Worm (Caenorhabditis elegans): ENCODE results near the gene W10G11.1.

Gene W10G11.1

DNA sequence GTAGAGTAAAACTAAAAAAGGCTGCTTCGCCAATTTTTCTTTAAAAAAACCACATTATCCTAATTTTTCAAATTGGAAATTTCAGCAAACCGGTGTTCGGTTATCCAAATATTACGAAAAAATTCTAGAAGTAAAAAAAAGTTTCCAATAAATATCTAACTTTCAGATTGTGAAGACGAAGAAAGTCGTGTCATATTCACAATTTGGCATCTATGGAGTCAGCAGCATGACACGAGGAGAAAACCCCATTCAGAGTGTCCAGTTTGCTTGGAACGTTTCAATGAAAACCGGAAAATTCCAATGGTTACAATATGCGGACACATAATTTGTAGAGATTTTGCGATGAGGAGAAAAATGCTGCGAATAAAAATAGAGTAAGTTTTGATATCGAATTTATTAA, 34.8 kb upstream of the W10G11.1 start, which contains the start of gene Y49F6A.12:
TSS of gene Y49F6A.12 (plus strand) at position 301 of the 400 bp plus-strand sequence.
- TF ChIP-seq nhr-67 (tag; optimal IDR thresholded peaks at IDR 0.05): no peak
- no peak for TF ChIP-seq ztf-4 (tag; optimal IDR thresholded peaks at IDR 0.05)
- TF ChIP-seq ceh-28 (tag; optimal IDR thresholded peaks at IDR 0.05): no peak
- TF ChIP-seq nfya-1 (tag; optimal IDR thresholded peaks at IDR 0.05; ENCODE audit: insufficient read depth): no peak
- TF ChIP-seq ama-1 (optimal IDR thresholded peaks at IDR 0.05): no peak
- TF ChIP-seq egl-5 (tag; optimal IDR thresholded peaks at IDR 0.05): no peak
- TF ChIP-seq nhr-237 (tag; optimal IDR thresholded peaks at IDR 0.05): no peak
- TF ChIP-seq elt-2 (tag; optimal IDR thresholded peaks at IDR 0.05): no peak
- TF ChIP-seq nhr-12 (tag; optimal IDR thresholded peaks at IDR 0.05): no peak
- no peak for TF ChIP-seq hmg-11 (tag; optimal IDR thresholded peaks at IDR 0.05)
- TF ChIP-seq nhr-76 (tag; optimal IDR thresholded peaks at IDR 0.05): no peak

DNA sequence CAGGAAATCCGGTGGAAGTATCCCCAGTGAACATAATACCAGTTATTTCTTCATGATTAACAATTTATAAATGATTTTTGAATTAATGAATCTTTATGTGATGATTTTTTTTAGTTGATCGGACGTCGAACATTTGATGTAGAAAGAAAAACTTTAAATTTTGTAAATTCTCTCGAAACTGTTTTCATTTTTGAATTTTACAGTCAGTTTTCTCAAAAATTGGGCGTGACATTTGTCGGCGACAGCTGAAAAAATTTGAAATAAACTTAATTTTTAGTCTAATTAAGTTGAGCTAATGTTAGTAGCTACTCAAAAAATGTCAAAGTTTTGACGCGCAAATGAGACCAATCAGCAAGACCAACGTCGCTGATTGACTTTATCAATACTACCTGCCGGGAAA, 22.9 kb upstream of the W10G11.1 start, which contains the start of gene srh-60:
TSS of gene srh-60 (plus strand) at position 301 of the 400 bp plus-strand sequence.
- no peak for TF ChIP-seq nhr-67 (tag; optimal IDR thresholded peaks at IDR 0.05)
- TF ChIP-seq lin-39 (tag; optimal IDR thresholded peaks at IDR 0.05): no peak
- TF ChIP-seq ceh-28 (tag; optimal IDR thresholded peaks at IDR 0.05): no peak
- TF ChIP-seq lsy-12 (tag; optimal IDR thresholded peaks at IDR 0.05): no peak
- TF ChIP-seq R02D3.7 (tag; optimal IDR thresholded peaks at IDR 0.05): no peak
- no peak for TF ChIP-seq nhr-76 (tag; optimal IDR thresholded peaks at IDR 0.05)
- no peak for TF ChIP-seq nhr-28 (tag; optimal IDR thresholded peaks at IDR 0.05)
- TF ChIP-seq jun-1 (tag; optimal IDR thresholded peaks at IDR 0.05): no peak
- no peak for TF ChIP-seq elt-3 (tag; optimal IDR thresholded peaks at IDR 0.05)
- TF ChIP-seq ztf-11 (tag; optimal IDR thresholded peaks at IDR 0.05): no peak
- TF ChIP-seq tbx-2 (tag; optimal IDR thresholded peaks at IDR 0.05): no peak
- TF ChIP-seq ceh-82 (tag; optimal IDR thresholded peaks at IDR 0.05): no peak

DNA sequence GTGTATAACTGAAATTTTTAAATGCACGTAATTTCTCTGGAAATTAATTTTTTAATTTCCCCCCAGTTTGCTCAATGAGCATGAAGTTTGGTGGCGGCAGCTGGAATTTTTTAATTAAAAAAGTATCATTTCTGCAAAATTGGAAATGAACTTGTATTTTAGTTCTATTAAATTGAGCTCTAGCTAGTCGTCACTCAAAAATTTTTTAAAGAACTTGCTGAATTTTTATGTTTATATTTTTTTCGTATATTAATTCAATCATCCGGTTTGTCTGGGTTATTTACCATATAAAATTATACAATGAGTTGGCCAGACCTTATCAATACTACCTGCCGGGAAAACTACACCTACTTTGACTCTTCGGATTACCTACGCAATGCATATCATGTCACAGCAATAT, 21.3 kb upstream of the W10G11.1 start, which contains the start of gene srh-59:
TSS of gene srh-59 (plus strand) at position 301 of the 400 bp plus-strand sequence.
- TF ChIP-seq pqm-1 (tag; optimal IDR thresholded peaks at IDR 0.05) (no peak), aly-2 (tag; optimal IDR thresholded peaks at IDR 0.05) (no peak), ztf-11 (tag; optimal IDR thresholded peaks at IDR 0.05) (no peak), ceh-28 (tag; optimal IDR thresholded peaks at IDR 0.05) (no peak)

DNA sequence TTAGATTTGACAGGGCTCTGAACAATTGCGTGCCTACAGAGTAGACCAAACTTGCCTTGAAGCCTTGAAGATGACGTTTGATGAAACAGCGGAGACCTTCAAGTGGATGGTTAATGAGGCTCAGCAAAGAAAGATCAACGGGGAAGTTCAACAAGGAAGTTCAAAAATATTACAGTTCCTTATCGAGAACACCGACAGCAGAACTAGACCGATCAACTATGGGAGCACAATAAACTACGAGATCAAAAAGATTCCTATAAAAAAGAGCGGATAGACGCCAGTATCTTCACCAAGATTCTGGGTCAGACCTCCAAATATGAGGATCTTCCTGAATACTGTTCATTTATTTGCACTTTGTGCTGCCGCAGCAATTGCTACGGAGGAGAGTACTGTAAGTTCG, 19.3 kb upstream of the W10G11.1 start, which contains the start of gene clec-134:
TSS of gene clec-134 (plus strand) at position 301 of the 400 bp plus-strand sequence.
- TF ChIP-seq ztf-4 (tag; optimal IDR thresholded peaks at IDR 0.05) (no peak), nhr-12 (tag; optimal IDR thresholded peaks at IDR 0.05) (no peak)

DNA sequence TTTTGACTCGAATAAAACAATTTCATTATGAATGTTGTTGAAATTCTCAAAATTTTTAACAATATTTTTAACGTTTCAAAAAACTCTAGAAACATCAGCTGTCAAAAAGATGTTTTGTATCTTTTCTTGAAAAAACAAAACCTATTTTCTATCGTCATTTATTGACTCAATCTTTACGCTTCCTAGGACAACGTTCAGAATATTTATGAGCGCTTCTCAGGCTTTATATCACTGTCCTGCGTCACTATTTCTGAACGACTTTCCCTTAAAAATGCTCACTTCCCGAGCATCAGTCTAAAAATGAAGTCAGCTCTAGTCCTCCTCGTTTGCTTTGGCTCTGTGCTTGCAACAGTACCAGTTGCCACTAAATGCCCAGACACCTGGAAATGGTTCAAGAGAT, 17.6 kb upstream of the W10G11.1 start, which contains the start of gene clec-133:
TSS of gene clec-133 (plus strand) at position 301 of the 400 bp plus-strand sequence.
- TF ChIP-seq elt-3 (tag; optimal IDR thresholded peaks at IDR 0.05) (no peak), snpc-4 (tag; optimal IDR thresholded peaks at IDR 0.05) (no peak), ztf-4 (tag; optimal IDR thresholded peaks at IDR 0.05) (no peak), ceh-82 (tag; optimal IDR thresholded peaks at IDR 0.05) (no peak), nhr-28 (tag; optimal IDR thresholded peaks at IDR 0.05) (no peak), fos-1 (tag; optimal IDR thresholded peaks at IDR 0.05) (no peak), nhr-11 (tag; optimal IDR thresholded peaks at IDR 0.05) (no peak), daf-12 (tag; optimal IDR thresholded peaks at IDR 0.05) (no peak), ztf-11 (tag; optimal IDR thresholded peaks at IDR 0.05) (no peak), nhr-25 (tag; optimal IDR thresholded peaks at IDR 0.05) (no peak), nhr-23 (tag; optimal IDR thresholded peaks at IDR 0.05) (no peak), nhr-43 (tag; optimal IDR thresholded peaks at IDR 0.05; ENCODE audit: poor library complexity, severe bottlenecking) (no peak), ceh-28 (tag; optimal IDR thresholded peaks at IDR 0.05) (no peak), nhr-77 (tag; optimal IDR thresholded peaks at IDR 0.05) (no peak), fkh-2 (tag; optimal IDR thresholded peaks at IDR 0.05) (no peak), skn-1 (tag; optimal IDR thresholded peaks at IDR 0.05) (no peak), nfya-1 (tag; optimal IDR thresholded peaks at IDR 0.05; ENCODE audit: insufficient read depth) (no peak)

DNA sequence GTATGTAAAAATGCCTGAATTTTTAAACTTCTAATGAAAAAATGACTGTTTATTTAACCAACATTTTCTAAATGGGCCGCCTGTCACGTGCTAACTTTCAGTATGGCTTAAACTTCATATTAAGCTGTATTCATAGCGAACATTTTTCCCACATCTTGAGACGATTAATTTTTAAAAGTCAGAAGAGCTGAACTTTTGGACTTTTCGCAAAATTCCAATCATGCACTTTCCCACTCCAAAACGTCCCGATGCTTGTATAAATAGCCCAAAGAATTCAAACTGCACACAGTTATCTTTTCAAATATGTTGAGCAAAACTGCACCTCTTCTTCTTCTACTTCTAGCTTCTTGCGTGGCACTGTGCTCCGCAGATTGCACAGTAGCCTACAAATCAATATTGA, 16.2 kb upstream of the W10G11.1 start, which contains the start of gene clec-132:
TSS of gene clec-132 (plus strand) at position 301 of the 400 bp plus-strand sequence.
- TF ChIP-seq nhr-25 (tag; optimal IDR thresholded peaks at IDR 0.05) (no peak), fos-1 (tag; optimal IDR thresholded peaks at IDR 0.05) (no peak), mml-1 (tag; optimal IDR thresholded peaks at IDR 0.05) (no peak), nfya-1 (tag; optimal IDR thresholded peaks at IDR 0.05; ENCODE audit: insufficient read depth) (no peak), lin-39 (tag; optimal IDR thresholded peaks at IDR 0.05) (no peak), nhr-76 (tag; optimal IDR thresholded peaks at IDR 0.05) (no peak), tbx-2 (tag; optimal IDR thresholded peaks at IDR 0.05) (no peak), ceh-82 (tag; optimal IDR thresholded peaks at IDR 0.05) (no peak), nhr-11 (tag; optimal IDR thresholded peaks at IDR 0.05) (no peak), jun-1 (tag; optimal IDR thresholded peaks at IDR 0.05) (no peak), nhr-43 (tag; optimal IDR thresholded peaks at IDR 0.05; ENCODE audit: poor library complexity, severe bottlenecking) (no peak), eor-1 (tag; optimal IDR thresholded peaks at IDR 0.05) (no peak), fkh-10 (GFP tag; optimal IDR thresholded peaks at IDR 0.05) (no peak), ceh-9 (tag; optimal IDR thresholded peaks at IDR 0.05) (no peak), egl-27 (tag; optimal IDR thresholded peaks at IDR 0.05) (no peak), sea-2 (GFP tag; optimal IDR thresholded peaks at IDR 0.05) (no peak), skn-1 (tag; optimal IDR thresholded peaks at IDR 0.05) (no peak), mdl-1 (tag; optimal IDR thresholded peaks at IDR 0.05) (no peak)
